Worm (Caenorhabditis elegans): ENCODE data around the gene srh-127.

ce11 chrV:2876188-2876831 lies 16.8 kb upstream of the srh-127 start:
- TF ChIP-seq ets-7 (tag; optimal IDR thresholded peaks at IDR 0.05) (no peak), B0310.2 (tag; optimal IDR thresholded peaks at IDR 0.05) (no peak), tra-4 (tag; optimal IDR thresholded peaks at IDR 0.05) (no peak)

Data from whole organism, early embryonic.